Fruit fly (Drosophila melanogaster) whole organism, adult: ENCODE data around the gene His2Av.

Experiments used
- CG33017 ChIP-seq: fragments of 200-800 bp; sonication (Bioruptor generic); optimal IDR thresholded peaks from 2 replicates; lab custom pipeline; 2018; ENCODE audit warnings: missing biosample characterization, mild to moderate bottlenecking, missing genetic modification characterization, moderate library complexity
- Mnt ChIP-seq: fragments of 200-800 bp; sonication (Bioruptor generic); optimal IDR thresholded peaks from 2 replicates; lab custom pipeline; 2016; ENCODE audit warnings: missing biosample characterization, mild to moderate bottlenecking, missing genetic modification characterization
- bab1 ChIP-seq: fragments of 200-800 bp; sonication (Bioruptor generic); optimal IDR thresholded peaks from 3 replicates; lab custom pipeline; 2019; ENCODE audit warnings: missing biosample characterization, mild to moderate bottlenecking, missing genetic modification characterization, moderate library complexity
- kay ChIP-seq: fragments of 200-800 bp; sonication (Bioruptor generic); peaks from one replicate; lab custom pipeline; 2016; ENCODE audit warnings: missing biosample characterization, missing genetic modification characterization, borderline replicate concordance

DNA sequence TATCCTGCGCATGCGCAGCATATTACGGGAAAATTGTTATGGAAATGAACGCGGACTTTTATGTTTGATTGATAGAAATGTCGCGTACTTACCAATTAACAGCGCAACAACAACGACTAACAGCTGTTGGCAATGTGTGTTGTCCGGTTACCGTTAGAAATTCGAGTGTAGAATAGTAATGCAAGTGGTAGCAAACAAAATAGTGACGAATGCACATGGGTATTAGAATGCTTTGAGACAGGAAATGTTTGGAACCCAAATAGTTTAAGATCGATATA, 16.2 kb downstream of the His2Av start:
- TF ChIP-seq bab1 = no peak
- no peak for TF ChIP-seq CG33017 (tag; lab: Kevin White, UChicago)
- no peak for TF ChIP-seq Mnt (GFP tag; lab: Kevin White, UChicago)
- TF ChIP-seq kay (GFP tag; lab: Kevin White, UChicago) = no peak
